Worm (Caenorhabditis elegans) whole organism, late embryonic: ENCODE data around the gene hda-10.

ENCODE experiments used
- K09A11.1 ChIP-seq: sonication (generic microtip); optimal IDR thresholded peaks from 2 replicates; lab custom pipeline; 2017; ENCODE audit warnings: antibody characterized with exemption, mild to moderate bottlenecking, missing genetic modification characterization, missing compliant biosample characterization; ENCODE audit not compliant: insufficient read depth
- ceh-6 ChIP-seq: fragments of 200-800 bp; sonication (Bioruptor generic); optimal IDR thresholded peaks from 2 replicates; lab custom pipeline; 2018; ENCODE audit warnings: mild to moderate bottlenecking, missing genetic modification characterization, missing compliant biosample characterization
- eyg-1 ChIP-seq: sonication (generic microtip); optimal IDR thresholded peaks from 2 replicates; lab custom pipeline; 2016; ENCODE audit warnings: missing genotype, missing genetic modification characterization, missing compliant biosample characterization
- hlh-30 ChIP-seq: sonication (generic microtip); optimal IDR thresholded peaks from 2 replicates; lab custom pipeline; 2017; ENCODE audit warnings: antibody characterized with exemption, missing genetic modification characterization, missing compliant biosample characterization; ENCODE audit not compliant: insufficient read depth
- hlh-6 ChIP-seq: sonication (generic microtip); optimal IDR thresholded peaks from 2 replicates; lab custom pipeline; 2016; ENCODE audit warnings: missing genotype, missing genetic modification characterization, missing compliant biosample characterization
- unc-86 ChIP-seq: sonication (generic microtip); optimal IDR thresholded peaks from 2 replicates; lab custom pipeline; 2016; ENCODE audit warnings: missing genetic modification characterization, missing compliant biosample characterization
- zip-5 ChIP-seq: sonication (generic microtip); optimal IDR thresholded peaks from 2 replicates; lab custom pipeline; 2016; ENCODE audit warnings: missing genetic modification characterization, missing compliant biosample characterization

DNA sequence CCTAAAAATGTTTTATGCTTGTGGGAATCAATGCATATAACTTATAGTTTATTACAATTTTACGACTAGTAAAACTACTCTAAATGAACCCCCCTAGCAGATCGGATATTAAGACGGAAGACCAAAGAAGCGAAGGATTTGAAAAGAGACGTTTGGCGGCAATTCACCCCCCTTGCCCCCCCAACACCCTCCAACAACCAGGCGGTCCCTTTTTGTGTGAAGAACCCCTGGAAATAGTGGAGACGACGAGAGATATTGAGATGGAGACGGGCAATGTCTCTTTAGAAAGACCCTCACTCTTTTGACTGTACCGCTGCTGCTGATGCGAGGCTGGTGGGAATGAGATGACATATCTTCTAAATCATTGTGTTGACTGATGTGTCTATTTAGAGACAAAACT lies 35.1 kb upstream of the hda-10 start:
- no peak for TF ChIP-seq unc-86
- no peak for TF ChIP-seq ceh-6
- TF ChIP-seq eyg-1 (tag; lab: Kevin White, UChicago) = no peak
- no peak for TF ChIP-seq hlh-30
- TF ChIP-seq hlh-6 (tag; lab: Kevin White, UChicago) = no peak
- TF ChIP-seq zip-5 = no peak
- TF ChIP-seq K09A11.1 = no peak
